Worm (Caenorhabditis elegans) whole organism, L1 larva: Measurements from ENCODE around the gene ZK1320.13.

Experiments used
- C16A3.4 ChIP-seq: fragments of 150-350 bp; optimal IDR thresholded peaks from 2 replicates; lab custom pipeline; 2014; ENCODE audit warnings: missing biosample characterization, missing genetic modification characterization
- F16B12.6 ChIP-seq: fragments of 150-350 bp; optimal IDR thresholded peaks from 2 replicates; lab custom pipeline; 2014; ENCODE audit warnings: missing biosample characterization, missing genetic modification characterization
- aha-1 ChIP-seq: fragments of 150-350 bp; optimal IDR thresholded peaks from 2 replicates; lab custom pipeline; 2014; ENCODE audit warnings: missing biosample characterization, missing genetic modification characterization
- blmp-1 ChIP-seq: fragments of 150-350 bp; optimal IDR thresholded peaks from 2 replicates; lab custom pipeline; 2014; ENCODE audit warnings: missing biosample characterization, missing genetic modification characterization
- ceh-63 ChIP-seq: fragments of 200-800 bp; sonication (Bioruptor generic); optimal IDR thresholded peaks from 2 replicates; lab custom pipeline; 2018; ENCODE audit warnings: mild to moderate bottlenecking, missing genetic modification characterization, missing compliant biosample characterization
- ceh-8 ChIP-seq: fragments of 200-800 bp; sonication (Bioruptor generic); optimal IDR thresholded peaks from 2 replicates; lab custom pipeline; 2018; ENCODE audit warnings: mild to moderate bottlenecking, missing genetic modification characterization, moderate library complexity, missing compliant biosample characterization
- ceh-82 ChIP-seq, 3 experiments: fragments of 150-350 bp in 1 of 3; sonication (generic microtip) in 2 of 3; optimal IDR thresholded peaks; 2 replicates each; lab custom pipeline; 2014 to 2017; ENCODE audit warnings: missing biosample characterization in 3 of 3, missing genetic modification characterization in 3 of 3
- ceh-88 ChIP-seq: fragments of 200-800 bp; sonication (Bioruptor generic); IDR thresholded peaks from 2 replicates; pipeline ENCODE4 v1.3.6; 2022; ENCODE audit warnings: missing genetic modification characterization, missing compliant biosample characterization
- ceh-90 ChIP-seq: sonication (generic microtip); optimal IDR thresholded peaks from 2 replicates; lab custom pipeline; 2016; ENCODE audit warnings: missing genetic modification characterization, missing compliant biosample characterization
- dpl-1 ChIP-seq, 3 experiments: fragments of 150-350 bp in 2 of 3; sonication (generic microtip) in 1 of 3; optimal IDR thresholded peaks; 2 replicates each; lab custom pipeline; 2014 to 2017; ENCODE audit warnings: missing biosample characterization in 3 of 3, missing genetic modification characterization in 3 of 3, missing genetic modification reagents in 3 of 3
- dsc-1 ChIP-seq: sonication (generic microtip); optimal IDR thresholded peaks from 2 replicates; lab custom pipeline; 2016; ENCODE audit warnings: mild to moderate bottlenecking, missing genetic modification characterization, missing compliant biosample characterization
- efl-1 ChIP-seq, 4 experiments: fragments of 150-350 bp; optimal IDR thresholded peaks in 3 of 4; peaks in 1 of 4; 1 replicate in 1 of 4; 2 replicates in 3 of 4; lab custom pipeline; 2014; ENCODE audit warnings: missing biosample characterization in 2 of 4, missing genetic modification characterization in 2 of 4, missing genetic modification reagents in 2 of 4
- efl-3 ChIP-seq: fragments of 200-800 bp; sonication (Bioruptor generic); optimal IDR thresholded peaks from 2 replicates; lab custom pipeline; 2018; ENCODE audit warnings: mild to moderate bottlenecking, missing genetic modification characterization, missing compliant biosample characterization
- egl-13 ChIP-seq: sonication (generic microtip); optimal IDR thresholded peaks from 2 replicates; lab custom pipeline; 2016; ENCODE audit warnings: missing genotype, missing genetic modification reagents, missing genetic modification characterization, missing compliant biosample characterization
- egl-27 ChIP-seq, 2 experiments: fragments of 150-350 bp in 1 of 2; sonication (generic microtip); optimal IDR thresholded peaks; 3 replicates each; lab custom pipeline; 2017 to 2018; ENCODE audit warnings: missing biosample characterization in 2 of 2, missing genetic modification characterization in 2 of 2, missing genetic modification reagents in 2 of 2
- elt-2 ChIP-seq: sonication (generic microtip); optimal IDR thresholded peaks from 2 replicates; lab custom pipeline; 2016; ENCODE audit warnings: missing genetic modification characterization, mild to moderate bottlenecking, inconsistent platforms, missing compliant biosample characterization, missing genetic modification reagents
- fkh-8 ChIP-seq: sonication (generic microtip); optimal IDR thresholded peaks from 2 replicates; lab custom pipeline; 2016; ENCODE audit warnings: mild to moderate bottlenecking, missing genetic modification characterization, missing compliant biosample characterization
- irx-1 ChIP-seq: sonication (generic microtip); optimal IDR thresholded peaks from 2 replicates; lab custom pipeline; 2016; ENCODE audit warnings: missing genetic modification characterization, missing compliant biosample characterization
- jun-1 ChIP-seq: fragments of 150-350 bp; optimal IDR thresholded peaks from 2 replicates; lab custom pipeline; 2014; ENCODE audit warnings: missing biosample characterization, missing genetic modification reagents, missing genetic modification characterization
- lin-14 ChIP-seq: fragments of 200-800 bp; sonication (Bioruptor generic); optimal IDR thresholded peaks from 2 replicates; lab custom pipeline; 2018; ENCODE audit warnings: mild to moderate bottlenecking, missing genetic modification characterization, moderate library complexity, missing compliant biosample characterization
- lin-15B ChIP-seq: fragments of 150-350 bp; sonication (generic microtip); optimal IDR thresholded peaks from 3 replicates; lab custom pipeline; 2014; ENCODE audit warnings: missing biosample characterization, missing genetic modification characterization
- lin-35 ChIP-seq, 2 experiments: fragments of 150-350 bp; optimal IDR thresholded peaks; 2 replicates each; lab custom pipeline; 2014; ENCODE audit warnings: missing biosample characterization in 2 of 2, missing genetic modification characterization in 2 of 2, missing genetic modification reagents in 2 of 2
- lir-3 ChIP-seq: sonication (generic microtip); optimal IDR thresholded peaks from 2 replicates; lab custom pipeline; 2016; ENCODE audit warnings: mild to moderate bottlenecking, missing genetic modification characterization, moderate library complexity, missing compliant biosample characterization; ENCODE audit not compliant: poor library complexity
- lsy-2 ChIP-seq, 2 experiments: fragments of 150-350 bp; optimal IDR thresholded peaks; 2 replicates each; lab custom pipeline; 2014; ENCODE audit warnings: missing biosample characterization in 2 of 2, missing genetic modification characterization in 2 of 2
- mab-9 ChIP-seq: fragments of 200-800 bp; sonication (Bioruptor generic); IDR thresholded peaks from 2 replicates; pipeline ENCODE4 v1.3.6; 2022; ENCODE audit warnings: missing genetic modification reagents, missing genetic modification characterization, missing compliant biosample characterization
- mdl-1 ChIP-seq, 2 experiments: fragments of 150-350 bp; optimal IDR thresholded peaks; 2 replicates each; lab custom pipeline; 2014 to 2017; ENCODE audit warnings: missing biosample characterization in 2 of 2, missing genetic modification characterization in 2 of 2, inconsistent platforms in 1 of 2
- mef-2 ChIP-seq: fragments of 150-350 bp; optimal IDR thresholded peaks from 2 replicates; lab custom pipeline; 2014; ENCODE audit warnings: missing biosample characterization, missing genetic modification characterization
- mep-1 ChIP-seq: fragments of 150-350 bp; optimal IDR thresholded peaks from 2 replicates; lab custom pipeline; 2014; ENCODE audit warnings: missing biosample characterization, missing genetic modification characterization
- nhr-12 ChIP-seq: sonication (generic microtip); optimal IDR thresholded peaks from 2 replicates; lab custom pipeline; 2017; ENCODE audit warnings: missing biosample characterization, missing genetic modification characterization
- nhr-19 ChIP-seq: fragments of 200-800 bp; sonication (Bioruptor generic); conservative IDR thresholded peaks from 2 replicates; pipeline ENCODE4 v1.3.6; 2022; ENCODE audit warnings: missing genetic modification characterization, missing compliant biosample characterization
- nhr-28 ChIP-seq: fragments of 150-350 bp; optimal IDR thresholded peaks from 2 replicates; lab custom pipeline; 2014; ENCODE audit warnings: missing biosample characterization, missing genetic modification characterization
- nhr-71 ChIP-seq: sonication (generic microtip); optimal IDR thresholded peaks from 2 replicates; lab custom pipeline; 2016; ENCODE audit warnings: mild to moderate bottlenecking, missing genetic modification characterization, moderate library complexity, missing compliant biosample characterization
- nhr-76 ChIP-seq: sonication (generic microtip); optimal IDR thresholded peaks from 2 replicates; lab custom pipeline; 2017; ENCODE audit warnings: missing biosample characterization, missing genetic modification characterization
- nhr-84 ChIP-seq: sonication (generic microtip); optimal IDR thresholded peaks from 2 replicates; lab custom pipeline; 2017; ENCODE audit warnings: missing biosample characterization, missing genetic modification characterization
- nhr-85 ChIP-seq: sonication (generic microtip); peaks from one replicate; lab custom pipeline; 2016; ENCODE audit warnings: missing genetic modification characterization, inconsistent platforms, missing compliant biosample characterization
- pqm-1 ChIP-seq: sonication (generic microtip); optimal IDR thresholded peaks from 3 replicates; lab custom pipeline; 2017; ENCODE audit warnings: missing biosample characterization, missing genetic modification characterization
- rnt-1 ChIP-seq: sonication (generic microtip); optimal IDR thresholded peaks from 2 replicates; lab custom pipeline; 2016; ENCODE audit warnings: mild to moderate bottlenecking, missing genetic modification characterization, moderate library complexity, missing compliant biosample characterization
- skn-1 ChIP-seq: fragments of 150-350 bp; optimal IDR thresholded peaks from 2 replicates; lab custom pipeline; 2014; ENCODE audit warnings: missing biosample characterization, missing genetic modification characterization
- snpc-4 ChIP-seq: fragments of 150-350 bp; optimal IDR thresholded peaks from 2 replicates; lab custom pipeline; 2014; ENCODE audit warnings: missing biosample characterization, missing genetic modification characterization
- sox-4 ChIP-seq: sonication (generic microtip); optimal IDR thresholded peaks from 2 replicates; lab custom pipeline; 2016; ENCODE audit warnings: missing genetic modification characterization, missing compliant biosample characterization
- sptf-1 ChIP-seq: fragments of 150-350 bp; optimal IDR thresholded peaks from 2 replicates; lab custom pipeline; 2014; ENCODE audit warnings: missing biosample characterization, missing genetic modification characterization
- sup-37 ChIP-seq: fragments of 200-800 bp; sonication (Bioruptor generic); optimal IDR thresholded peaks from 2 replicates; lab custom pipeline; 2018; ENCODE audit warnings: mild to moderate bottlenecking, missing genetic modification characterization, missing compliant biosample characterization
- swsn-7 ChIP-seq: sonication (generic microtip); optimal IDR thresholded peaks from 2 replicates; lab custom pipeline; 2016; ENCODE audit warnings: missing genetic modification characterization, missing compliant biosample characterization
- tbx-2 ChIP-seq: sonication (generic microtip); optimal IDR thresholded peaks from 2 replicates; lab custom pipeline; 2016; ENCODE audit warnings: missing genetic modification characterization, missing compliant biosample characterization
- unc-30 ChIP-seq: sonication (generic microtip); optimal IDR thresholded peaks from 2 replicates; lab custom pipeline; 2017; ENCODE audit warnings: missing biosample characterization, missing genetic modification characterization
- unc-62 ChIP-seq: fragments of 150-350 bp; optimal IDR thresholded peaks from 2 replicates; lab custom pipeline; 2014; ENCODE audit warnings: missing biosample characterization, missing genetic modification reagents, missing genetic modification characterization
- unc-86 ChIP-seq: sonication (generic microtip); optimal IDR thresholded peaks from 2 replicates; lab custom pipeline; 2016; ENCODE audit warnings: missing genetic modification characterization, missing compliant biosample characterization
- unc-98 ChIP-seq: fragments of 200-800 bp; sonication (Bioruptor generic); IDR thresholded peaks from 2 replicates; pipeline ENCODE4 v1.3.6; 2022; ENCODE audit warnings: missing genetic modification characterization, missing compliant biosample characterization
- xbp-1 ChIP-seq: sonication (generic microtip); optimal IDR thresholded peaks from 2 replicates; lab custom pipeline; 2016; ENCODE audit warnings: missing genetic modification characterization, missing compliant biosample characterization
- zag-1 ChIP-seq: fragments of 150-350 bp; optimal IDR thresholded peaks from 2 replicates; lab custom pipeline; 2014; ENCODE audit warnings: missing biosample characterization, missing genetic modification characterization
- ztf-4 ChIP-seq: fragments of 150-350 bp; optimal IDR thresholded peaks from 2 replicates; lab custom pipeline; 2014; ENCODE audit warnings: missing biosample characterization, missing genetic modification characterization

Gene ZK1320.13

ce11 chrII:9686663-9687193 is 6.1 kb downstream of the ZK1320.13 start, which contains the start of gene ZK1320.9 (continued):
- TF ChIP-seq blmp-1 (tag; lab: Kevin White, UChicago) (peak; percentile 10), snpc-4 (no peak), tbx-2 (tag; lab: Kevin White, UChicago) (no peak), dpl-1 (GFP tag; optimal IDR thresholded peaks at IDR 0.05; lab: Kevin White, UChicago) (peak; percentile 33 to 59 (median 48)), rnt-1 (tag; lab: Kevin White, UChicago) (peak; percentile 63), lin-35 (GFP tag; optimal IDR thresholded peaks at IDR 0.05; lab: Kevin White, UChicago) (peak; percentile 40 to 48), efl-3 (GFP tag; lab: Kevin White, UChicago) (no peak), aha-1 (tag; lab: Kevin White, UChicago) (no peak), egl-27 (tag; optimal IDR thresholded peaks at IDR 0.05; lab: Kevin White, UChicago) (no peak), ceh-88 (GFP tag; lab: Robert Waterston, UW) (no peak), nhr-71 (peak; percentile 45), mab-9 (GFP tag; lab: Robert Waterston, UW) (no peak), nhr-19 (peak; percentile 32; the same call in 1 of the 2 replicates), zag-1 (no peak), F16B12.6 (tag; lab: Kevin White, UChicago) (no peak), irx-1 (tag; lab: Kevin White, UChicago) (no peak), sup-37 (GFP tag; lab: Kevin White, UChicago) (no peak), unc-62 (GFP tag; lab: Kevin White, UChicago) (no peak), efl-1 (optimal IDR thresholded peaks at IDR 0.05; lab: Kevin White, UChicago) (peak; percentile 39 to 50), efl-1 (GFP tag; optimal IDR thresholded peaks at IDR 0.05 in 1 of 2; lab: Kevin White, UChicago) (peak; percentile 58 to 74), unc-86 (no peak), nhr-85 (no peak), unc-30 (tag; lab: Kevin White, UChicago) (no peak), skn-1 (tag; lab: Kevin White, UChicago) (peak; percentile 30), elt-2 (tag; lab: Kevin White, UChicago) (no peak), sox-4 (no peak), nhr-12 (tag; lab: Kevin White, UChicago) (no peak), dsc-1 (tag; lab: Kevin White, UChicago) (no peak), mep-1 (tag; lab: Kevin White, UChicago) (peak; percentile 67), lin-14 (GFP tag; lab: Kevin White, UChicago) (peak; percentile 50), ztf-4 (tag; lab: Kevin White, UChicago) (no peak), fkh-8 (tag; lab: Kevin White, UChicago) (no peak), jun-1 (tag; lab: Kevin White, UChicago) (no peak), egl-13 (tag; lab: Kevin White, UChicago) (no peak), swsn-7 (tag; lab: Kevin White, UChicago) (peak; percentile 24), lir-3 (tag; lab: Kevin White, UChicago) (no peak), ceh-82 (tag; optimal IDR thresholded peaks at IDR 0.05; lab: Kevin White, UChicago) (peak in 1 of 3 experiments; percentile 10), pqm-1 (tag; lab: Kevin White, UChicago) (no peak), nhr-84 (tag; lab: Kevin White, UChicago) (no peak), ceh-90 (tag; lab: Kevin White, UChicago) (no peak), unc-98 (no peak), nhr-28 (tag; lab: Kevin White, UChicago) (no peak), mef-2 (tag; lab: Kevin White, UChicago) (no peak), xbp-1 (peak; percentile 24), lsy-2 (tag; optimal IDR thresholded peaks at IDR 0.05; lab: Kevin White, UChicago) (peak; percentile 28 to 51), ceh-8 (no peak), mdl-1 (tag; optimal IDR thresholded peaks at IDR 0.05; lab: Kevin White, UChicago) (no peak), lin-15B (peak; percentile 7), ceh-63 (GFP tag; lab: Kevin White, UChicago) (no peak), sptf-1 (tag; lab: Kevin White, UChicago) (no peak), nhr-76 (no peak), C16A3.4 (tag; lab: Kevin White, UChicago) (no peak)
